Worm (Caenorhabditis elegans) whole organism, mixed stage, embryonic: Measurements from ENCODE around the gene kvs-1.

Experiments
- flh-1 ChIP-seq: fragments of 200-800 bp; sonication (Bioruptor generic); optimal IDR thresholded peaks from 2 replicates; lab custom pipeline; 2018; ENCODE audit warnings: mild to moderate bottlenecking, missing genetic modification characterization, moderate library complexity, missing compliant biosample characterization
- ham-2 ChIP-seq: fragments of 200-800 bp; sonication (Bioruptor generic); optimal IDR thresholded peaks from 2 replicates; lab custom pipeline; 2018; ENCODE audit warnings: mild to moderate bottlenecking, missing genetic modification characterization, missing compliant biosample characterization
- nhr-237 ChIP-seq: fragments of 150-350 bp; optimal IDR thresholded peaks from 2 replicates; lab custom pipeline; 2014; ENCODE audit warnings: missing biosample characterization, missing genetic modification characterization
- pha-4 ChIP-seq: fragments of 150-350 bp; optimal IDR thresholded peaks from 2 replicates; lab custom pipeline; 2018; ENCODE audit warnings: missing biosample characterization, missing genetic modification reagents, missing genetic modification characterization

DNA sequence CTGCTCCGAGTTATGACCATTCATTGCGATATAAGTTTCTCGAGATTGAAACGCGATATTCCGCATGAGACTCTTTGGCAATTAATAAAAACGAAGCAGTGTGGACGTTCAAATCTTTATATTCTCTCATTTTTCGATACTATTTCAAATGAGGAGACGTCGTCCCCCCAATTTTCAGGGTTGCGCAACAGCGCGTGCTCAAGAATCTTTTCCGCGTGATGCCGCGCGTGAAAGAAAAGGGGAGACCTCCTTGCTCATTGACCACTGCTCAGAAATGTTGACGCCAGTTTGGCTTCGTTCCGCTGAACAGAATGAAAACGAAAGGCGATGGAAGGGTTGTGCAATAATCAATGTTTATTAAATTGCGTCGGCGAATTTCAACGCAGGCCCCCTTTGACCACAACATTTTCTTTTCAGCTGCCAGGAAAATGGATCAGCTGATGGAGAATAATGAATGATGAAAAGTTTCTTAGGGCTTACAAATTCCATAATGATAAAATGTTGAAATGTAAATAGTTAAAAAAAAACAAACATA is 51.4 kb downstream of the kvs-1 start:
- no peak for TF ChIP-seq pha-4 (tag; lab: Kevin White, UChicago)
- TF ChIP-seq ham-2 (GFP tag; lab: Kevin White, UChicago): no peak
- no peak for TF ChIP-seq nhr-237 (tag; lab: Kevin White, UChicago)
- TF ChIP-seq flh-1 (GFP tag; lab: Kevin White, UChicago): no peak
